Fruit fly (Drosophila melanogaster) whole organism, embryonic: ENCODE measurements around the gene IKKbeta.

Experiments used
- CG1024 ChIP-seq: fragments of 200-800 bp; sonication (Bioruptor generic); IDR thresholded peaks from 2 replicates; pipeline ENCODE4 v1.3.6; 2022; ENCODE audit warnings: missing biosample characterization, missing genetic modification characterization
- CG11093 ChIP-seq: fragments of 200-800 bp; sonication (Bioruptor generic); IDR thresholded peaks from 3 replicates; pipeline ENCODE4 v1.3.6; 2022; ENCODE audit warnings: missing biosample characterization, missing genetic modification characterization
- CG11504 ChIP-seq: fragments of 200-800 bp; sonication (Bioruptor generic); optimal IDR thresholded peaks from 3 replicates; lab custom pipeline; 2019; ENCODE audit warnings: missing biosample characterization, mild to moderate bottlenecking, missing genetic modification characterization, moderate library complexity
- CG12744 ChIP-seq: fragments of 200-800 bp; sonication (Bioruptor generic); optimal IDR thresholded peaks from 2 replicates; lab custom pipeline; 2016; ENCODE audit warnings: missing biosample characterization, missing genetic modification characterization
- CG13894 ChIP-seq: fragments of 200-800 bp; sonication (Bioruptor generic); optimal IDR thresholded peaks from 3 replicates; lab custom pipeline; 2018; ENCODE audit warnings: missing biosample characterization, mild to moderate bottlenecking, missing genetic modification characterization, moderate library complexity
- CG15479 ChIP-seq: fragments of 200-800 bp; sonication (Bioruptor generic); optimal IDR thresholded peaks from 3 replicates; lab custom pipeline; 2019; ENCODE audit warnings: missing biosample characterization, mild to moderate bottlenecking, missing genetic modification characterization, moderate library complexity
- CG17359 ChIP-seq: fragments of 200-800 bp; sonication (Bioruptor generic); optimal IDR thresholded peaks from 3 replicates; lab custom pipeline; 2018; ENCODE audit warnings: missing biosample characterization, mild to moderate bottlenecking, missing genetic modification characterization, moderate library complexity
- CG31388 ChIP-seq: fragments of 200-800 bp; sonication (Bioruptor generic); optimal IDR thresholded peaks from 2 replicates; lab custom pipeline; 2016; ENCODE audit warnings: missing biosample characterization, missing genetic modification characterization
- CG32767 ChIP-seq: fragments of 200-800 bp; sonication (Bioruptor generic); IDR thresholded peaks from 2 replicates; pipeline ENCODE4 v1.3.6; 2022; ENCODE audit warnings: missing biosample characterization, missing genetic modification characterization
- CG33557 ChIP-seq: fragments of 200-800 bp; sonication (Bioruptor generic); optimal IDR thresholded peaks from 2 replicates; lab custom pipeline; 2019; ENCODE audit warnings: missing biosample characterization, mild to moderate bottlenecking, missing genetic modification characterization, moderate library complexity
- CG3407 ChIP-seq: fragments of 200-800 bp; sonication (Bioruptor generic); optimal IDR thresholded peaks from 2 replicates; lab custom pipeline; 2018; ENCODE audit warnings: missing biosample characterization, mild to moderate bottlenecking, missing genetic modification characterization
- CG3838 ChIP-seq: fragments of 200-800 bp; sonication (Bioruptor generic); optimal IDR thresholded peaks from 3 replicates; lab custom pipeline; 2016; ENCODE audit warnings: missing biosample characterization, missing genetic modification characterization
- CG43689 ChIP-seq: fragments of 200-800 bp; sonication (Bioruptor generic); IDR thresholded peaks from 2 replicates; pipeline ENCODE4 v1.3.6; 2022; ENCODE audit warnings: missing biosample characterization, missing genetic modification characterization
- CG4854 ChIP-seq: fragments of 200-800 bp; sonication (Bioruptor generic); optimal IDR thresholded peaks from 2 replicates; lab custom pipeline; 2016; ENCODE audit warnings: missing biosample characterization, missing genetic modification characterization, inconsistent platforms
- CG6813 ChIP-seq: fragments of 200-800 bp; sonication (Bioruptor generic); optimal IDR thresholded peaks from 2 replicates; lab custom pipeline; 2017; ENCODE audit warnings: missing biosample characterization, missing genetic modification characterization, mild to moderate bottlenecking, moderate library complexity, missing genetic modification reagents
- CG8924 ChIP-seq: fragments of 200-800 bp; optimal IDR thresholded peaks from 3 replicates; lab custom pipeline; 2019; ENCODE audit warnings: missing biosample characterization, mild to moderate bottlenecking, missing genetic modification characterization, moderate library complexity
- CG9437 ChIP-seq: fragments of 200-800 bp; sonication (Bioruptor generic); optimal IDR thresholded peaks from 2 replicates; lab custom pipeline; 2018; ENCODE audit warnings: missing biosample characterization, mild to moderate bottlenecking, missing genetic modification characterization
- Chrac-16 ChIP-seq: fragments of 200-800 bp; sonication (Bioruptor generic); optimal IDR thresholded peaks from 3 replicates; lab custom pipeline; 2016; ENCODE audit warnings: missing biosample characterization, missing genetic modification characterization
- ERR ChIP-seq: fragments of 200-800 bp; sonication (Bioruptor generic); optimal IDR thresholded peaks from 2 replicates; lab custom pipeline; 2016; ENCODE audit warnings: missing biosample characterization, missing genetic modification characterization
- HLH54F ChIP-seq: fragments of 200-800 bp; sonication (Bioruptor generic); optimal IDR thresholded peaks from 3 replicates; lab custom pipeline; 2016; ENCODE audit warnings: missing biosample characterization, missing genetic modification characterization
- Hey ChIP-seq: fragments of 200-800 bp; sonication (Bioruptor generic); optimal IDR thresholded peaks from 3 replicates; lab custom pipeline; 2018; ENCODE audit warnings: missing biosample characterization, mild to moderate bottlenecking, missing genetic modification characterization
- HmgD ChIP-seq: fragments of 200-800 bp; sonication (Bioruptor generic); optimal IDR thresholded peaks from 3 replicates; lab custom pipeline; 2016; ENCODE audit warnings: missing biosample characterization, missing genetic modification characterization
- MTF-1 ChIP-seq: fragments of 200-800 bp; sonication (Bioruptor generic); optimal IDR thresholded peaks from 2 replicates; lab custom pipeline; 2018; ENCODE audit warnings: missing biosample characterization, mild to moderate bottlenecking, missing genetic modification characterization, borderline replicate concordance
- NK7.1 ChIP-seq: fragments of 200-800 bp; sonication (Bioruptor generic); optimal IDR thresholded peaks from 3 replicates; lab custom pipeline; 2016; ENCODE audit warnings: missing biosample characterization, missing genetic modification characterization
- Oaz ChIP-seq: fragments of 200-800 bp; sonication (Bioruptor generic); IDR thresholded peaks from 2 replicates; pipeline ENCODE4 v1.3.6; 2022; ENCODE audit warnings: missing biosample characterization, missing genetic modification characterization
- PHDP ChIP-seq: fragments of 200-800 bp; sonication (Bioruptor generic); optimal IDR thresholded peaks from 3 replicates; lab custom pipeline; 2018; ENCODE audit warnings: missing biosample characterization, mild to moderate bottlenecking, missing genetic modification characterization, moderate library complexity
- Side ChIP-seq: fragments of 200-800 bp; sonication (Bioruptor generic); optimal IDR thresholded peaks from 2 replicates; lab custom pipeline; 2016; ENCODE audit warnings: missing biosample characterization, missing genetic modification characterization
- Six4 ChIP-seq: fragments of 200-800 bp; sonication (Bioruptor generic); optimal IDR thresholded peaks from 2 replicates; lab custom pipeline; 2016; ENCODE audit warnings: missing biosample characterization, missing genetic modification characterization
- Stat92E ChIP-seq, 3 experiments: fragments of >200 bp in 2 of 3; fragments of 200-800 bp in 1 of 3; sonication (Bioruptor generic) in 1 of 3; optimal IDR thresholded peaks; 2 replicates each; lab custom pipeline; 2017 to 2019; ENCODE audit warnings: missing biosample characterization in 3 of 3, missing genetic modification characterization in 3 of 3, mild to moderate bottlenecking in 1 of 3, moderate library complexity in 1 of 3
- ash1 ChIP-seq: fragments of 200-800 bp; sonication (Bioruptor generic); optimal IDR thresholded peaks from 2 replicates; lab custom pipeline; 2018; ENCODE audit warnings: missing biosample characterization, mild to moderate bottlenecking, missing genetic modification characterization
- ato ChIP-seq: fragments of 200-800 bp; sonication (Bioruptor generic); IDR thresholded peaks from 2 replicates; pipeline ENCODE4 v1.3.6; 2022; ENCODE audit warnings: missing biosample characterization, missing genetic modification characterization; ENCODE audit not compliant: partially characterized antibody
- bab2 ChIP-seq: fragments of 200-800 bp; sonication (Bioruptor generic); optimal IDR thresholded peaks from 2 replicates; lab custom pipeline; 2016; ENCODE audit warnings: missing biosample characterization, missing genetic modification characterization
- bcd ChIP-seq: fragments of 200-800 bp; sonication (Bioruptor generic); optimal IDR thresholded peaks from 2 replicates; lab custom pipeline; 2017; ENCODE audit warnings: missing biosample characterization, mild to moderate bottlenecking, missing genetic modification characterization
- chif ChIP-seq, 2 experiments: fragments of 200-800 bp; sonication (Bioruptor generic); optimal IDR thresholded peaks; 3 replicates each; lab custom pipeline; 2016; ENCODE audit warnings: missing biosample characterization in 2 of 2, missing genetic modification characterization in 2 of 2
- cwo ChIP-seq: fragments of 200-800 bp; sonication (Bioruptor generic); optimal IDR thresholded peaks from 3 replicates; lab custom pipeline; 2017; ENCODE audit warnings: missing biosample characterization, missing genetic modification characterization, mild to moderate bottlenecking, moderate library complexity, missing genetic modification reagents
- emc ChIP-seq: fragments of 200-800 bp; sonication (Bioruptor generic); optimal IDR thresholded peaks from 2 replicates; lab custom pipeline; 2016; ENCODE audit warnings: missing biosample characterization, missing genetic modification characterization
- ems ChIP-seq: fragments of 200-800 bp; sonication (Bioruptor generic); optimal IDR thresholded peaks from 3 replicates; lab custom pipeline; 2016; ENCODE audit warnings: missing biosample characterization, missing genetic modification characterization
- fru ChIP-seq: fragments of >200 bp; optimal IDR thresholded peaks from 2 replicates; lab custom pipeline; 2017
- gem ChIP-seq: fragments of 200-800 bp; sonication (Bioruptor generic); optimal IDR thresholded peaks from 2 replicates; lab custom pipeline; 2019; ENCODE audit warnings: missing biosample characterization, mild to moderate bottlenecking, missing genetic modification characterization, moderate library complexity
- grau ChIP-seq: fragments of 200-800 bp; optimal IDR thresholded peaks from 3 replicates; lab custom pipeline; 2019; ENCODE audit warnings: missing biosample characterization, mild to moderate bottlenecking, missing genetic modification characterization, moderate library complexity
- gro ChIP-seq: fragments of 200-800 bp; sonication (Bioruptor generic); optimal IDR thresholded peaks from 2 replicates; lab custom pipeline; 2016; ENCODE audit warnings: missing biosample characterization, missing genetic modification characterization
- gt ChIP-seq: fragments of 200-800 bp; sonication (Bioruptor generic); IDR thresholded peaks from 2 replicates; pipeline ENCODE4 v1.3.6; 2022; ENCODE audit warnings: missing biosample characterization, missing genetic modification characterization
- ind ChIP-seq: fragments of 200-800 bp; sonication (Bioruptor generic); optimal IDR thresholded peaks from 3 replicates; lab custom pipeline; 2016; ENCODE audit warnings: missing biosample characterization, missing genetic modification characterization
- knrl ChIP-seq: fragments of 200-800 bp; sonication (Bioruptor generic); IDR thresholded peaks from 3 replicates; pipeline ENCODE4 v1.3.6; 2022; ENCODE audit warnings: missing biosample characterization, missing genetic modification characterization; ENCODE audit not compliant: partially characterized antibody
- lmd ChIP-seq: fragments of 200-800 bp; sonication (Bioruptor generic); IDR thresholded peaks from 2 replicates; pipeline ENCODE4 v1.3.6; 2022; ENCODE audit warnings: missing biosample characterization, missing genetic modification characterization
- org-1 ChIP-seq: fragments of 200-800 bp; sonication (Bioruptor generic); optimal IDR thresholded peaks from 2 replicates; lab custom pipeline; 2017; ENCODE audit warnings: missing biosample characterization, missing genetic modification characterization
- pzg ChIP-seq: fragments of 200-800 bp; sonication (Bioruptor generic); optimal IDR thresholded peaks from 3 replicates; lab custom pipeline; 2018; ENCODE audit warnings: missing biosample characterization, mild to moderate bottlenecking, missing genetic modification characterization, moderate library complexity
- tll ChIP-seq, 2 experiments: fragments of 200-800 bp in 1 of 2; fragments of >200 bp in 1 of 2; sonication (Bioruptor generic) in 1 of 2; optimal IDR thresholded peaks; 2 replicates each; lab custom pipeline; 2017 to 2019; ENCODE audit warnings: missing biosample characterization in 2 of 2, missing genetic modification characterization in 2 of 2, mild to moderate bottlenecking in 1 of 2, moderate library complexity in 1 of 2
- wek ChIP-seq: fragments of 200-800 bp; sonication (Bioruptor generic); optimal IDR thresholded peaks from 3 replicates; lab custom pipeline; 2018; ENCODE audit warnings: missing biosample characterization, mild to moderate bottlenecking, missing genetic modification characterization, moderate library complexity

IKKbeta gene

DNA sequence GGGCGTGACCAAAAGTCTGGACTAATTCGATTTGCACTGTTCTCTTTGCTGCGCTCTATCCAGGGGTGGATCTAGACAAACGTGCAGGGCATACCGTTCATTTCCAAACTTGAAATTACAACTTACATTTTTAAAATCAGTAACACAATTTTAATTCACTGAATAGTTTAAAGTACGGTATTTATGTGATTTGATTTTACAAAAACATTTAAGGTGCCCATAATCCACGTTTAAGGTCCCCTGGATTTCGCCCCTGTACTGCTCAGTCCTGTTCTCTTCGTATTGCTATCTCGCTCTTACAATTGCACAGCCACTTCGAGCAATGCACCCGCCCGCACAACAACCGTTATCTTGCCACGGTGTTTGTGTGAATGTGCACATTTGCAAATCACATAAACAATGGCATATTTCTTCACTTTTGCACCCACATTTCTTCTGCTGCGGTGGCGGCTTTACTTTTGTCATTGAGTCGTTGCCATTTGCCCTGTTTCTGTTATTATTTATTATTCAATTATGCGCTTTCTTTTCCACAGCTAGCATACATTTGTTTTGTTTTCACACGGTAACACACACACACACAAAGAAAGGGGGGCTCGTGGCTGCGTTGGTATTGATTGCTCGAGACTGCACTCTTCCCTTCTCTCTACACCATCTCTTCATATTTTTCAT is 48.6 kb upstream of the IKKbeta start (continued):
- TF ChIP-seq bcd (peak; percentile 51), gem (tag; lab: Kevin White, UChicago) (peak; percentile 86), org-1 (peak; percentile 59), bab2 (GFP tag; lab: Kevin White, UChicago) (peak; percentile 85), Chrac-16 (GFP tag; lab: Kevin White, UChicago) (peak; percentile 86), chif (GFP tag; optimal IDR thresholded peaks at IDR 0.05; lab: Kevin White, UChicago) (peak; percentile 73 to 88), Six4 (GFP tag; lab: Kevin White, UChicago) (peak; percentile 57), emc (GFP tag; lab: Kevin White, UChicago) (peak; percentile 24), ato (GFP tag; lab: Robert Waterston, UW) (no peak), ash1 (GFP tag; lab: Kevin White, UChicago) (no peak), Stat92E (GFP tag; optimal IDR thresholded peaks at IDR 0.05; lab: Kevin White, UChicago) (peak in 1 of 3 experiments; percentile 70), CG11093 (peak; percentile 67; the same call in 1 of the 3 replicates), CG3838 (GFP tag; lab: Kevin White, UChicago) (no peak), CG32767 (GFP tag; lab: Robert Waterston, UW) (peak; percentile 59; the same call in 1 of the 2 replicates), Side (GFP tag; lab: Kevin White, UChicago) (peak; percentile 73), MTF-1 (GFP tag; lab: Kevin White, UChicago) (peak; percentile 50), CG9437 (GFP tag; lab: Kevin White, UChicago) (no peak), grau (tag; lab: Kevin White, UChicago) (peak; percentile 73), Oaz (GFP tag; lab: Robert Waterston, UW) (0 out of 2 replicates have a peak, but pooled peaks have one; percentile 21), ind (GFP tag; lab: Kevin White, UChicago) (peak; percentile 75), cwo (GFP tag; lab: Kevin White, UChicago) (peak; percentile 10), gro (GFP tag; lab: Kevin White, UChicago) (no peak), CG6813 (GFP tag; lab: Kevin White, UChicago) (peak; percentile 78), CG12744 (GFP tag; lab: Kevin White, UChicago) (peak; percentile 25), gt (GFP tag; lab: Robert Waterston, UW) (peak; percentile 46), CG31388 (GFP tag; lab: Kevin White, UChicago) (peak; percentile 58), CG1024 (GFP tag; lab: Robert Waterston, UW) (peak; percentile 40; the same call in 1 of the 2 replicates), fru (lab: Kevin White, UChicago) (no peak), wek (GFP tag; lab: Kevin White, UChicago) (no peak), CG15479 (peak; percentile 93), ems (GFP tag; lab: Kevin White, UChicago) (peak; percentile 58), CG43689 (0 out of 2 replicates have a peak, but pooled peaks have one; percentile 15), CG3407 (GFP tag; lab: Kevin White, UChicago) (peak; percentile 56), CG13894 (tag; lab: Kevin White, UChicago) (no peak), CG11504 (peak; percentile 86), Hey (tag; lab: Kevin White, UChicago) (no peak), NK7.1 (GFP tag; lab: Kevin White, UChicago) (peak; percentile 55), PHDP (tag; lab: Kevin White, UChicago) (peak; percentile 63), HmgD (GFP tag; lab: Kevin White, UChicago) (no peak), knrl (GFP tag; lab: Robert Waterston, UW) (peak; percentile 45; the same call in 2 of the 3 replicates), ERR (GFP tag; lab: Kevin White, UChicago) (peak; percentile 32), CG33557 (GFP tag; lab: Kevin White, UChicago) (peak; percentile 81), CG17359 (tag; lab: Kevin White, UChicago) (peak; percentile 85), CG4854 (GFP tag; lab: Kevin White, UChicago) (peak; percentile 13), pzg (GFP tag; lab: Kevin White, UChicago) (no peak), CG8924 (tag; lab: Kevin White, UChicago) (peak; percentile 78), lmd (GFP tag; lab: Robert Waterston, UW) (peak; percentile 83), HLH54F (GFP tag; lab: Kevin White, UChicago) (peak; percentile 60), tll (GFP tag; optimal IDR thresholded peaks at IDR 0.05; lab: Kevin White, UChicago) (peak in 1 of 2 experiments; percentile 34)
